Worm (Caenorhabditis elegans): ENCODE measurements around the gene F11G11.4.

F11G11.4 gene

ce11 chrII:4851594-4852106 lies 8.7 kb upstream of the F11G11.4 start, which contains the start of gene dnj-9 (continued):
- TF ChIP-seq C17E4.6 (GFP tag; IDR thresholded peaks at IDR 0.05) (peak; percentile 88), egl-18 (GFP tag; IDR thresholded peaks at IDR 0.05) (peak; percentile 72; the same call in 1 of the 2 replicates), ztf-22 (GFP tag; optimal IDR thresholded peaks at IDR 0.05) (no peak), mes-4 (tag; optimal IDR thresholded peaks at IDR 0.05) (peak; percentile 34), rcor-1 (GFP tag; IDR thresholded peaks at IDR 0.05) (peak; percentile 94), hlh-12 (tag; optimal IDR thresholded peaks at IDR 0.05) (no peak), dpl-1 (GFP tag; optimal IDR thresholded peaks at IDR 0.05) (peak; percentile 97), ztf-25 (GFP tag; IDR thresholded peaks at IDR 0.05) (0 out of 2 replicates have a peak, but pooled peaks have one; percentile 41), bed-1 (GFP tag; IDR thresholded peaks at IDR 0.05) (no peak), F52B5.7 (tag; optimal IDR thresholded peaks at IDR 0.05) (no peak), hmg-20 (GFP tag; IDR thresholded peaks at IDR 0.05) (peak; percentile 85), nhr-179 (tag; optimal IDR thresholded peaks at IDR 0.05) (no peak), lsy-27 (tag; optimal IDR thresholded peaks at IDR 0.05; ENCODE audit: borderline replicate concordance, insufficient read depth) (no peak), nfya-2 (GFP tag; IDR thresholded peaks at IDR 0.05) (no peak), Y67H2A.10 (GFP tag; conservative IDR thresholded peaks at IDR 0.05) (peak; percentile 37; the same call in 1 of the 2 replicates), him-1 (tag; optimal IDR thresholded peaks at IDR 0.05) (peak; percentile 81), xnd-1 (tag; optimal IDR thresholded peaks at IDR 0.05) (peak; percentile 83), die-1 (tag; optimal IDR thresholded peaks at IDR 0.05) (peak; percentile 53), hsf-1 (GFP tag; IDR thresholded peaks at IDR 0.05) (peak; percentile 88), lir-1 (GFP tag; conservative IDR thresholded peaks at IDR 0.05) (peak; percentile 78), ceh-27 (GFP tag; optimal IDR thresholded peaks at IDR 0.05) (peak; percentile 83), athp-1 (tag; optimal IDR thresholded peaks at IDR 0.05) (peak; percentile 66), F39B2.1 (GFP tag; IDR thresholded peaks at IDR 0.05) (peak; percentile 75), unc-62 (GFP tag; optimal IDR thresholded peaks at IDR 0.05) (no peak), fkh-3 (tag; optimal IDR thresholded peaks at IDR 0.05) (no peak), madf-10 (tag; optimal IDR thresholded peaks at IDR 0.05) (peak; percentile 71), lag-1 (GFP tag; IDR thresholded peaks at IDR 0.05) (no peak), ceh-58 (GFP tag; IDR thresholded peaks at IDR 0.05) (no peak), egl-44 (GFP tag; IDR thresholded peaks at IDR 0.05) (peak; percentile 82; the same call in 1 of the 2 replicates), nhr-80 (tag; optimal IDR thresholded peaks at IDR 0.05) (peak; percentile 64), T07F8.4 (tag; optimal IDR thresholded peaks at IDR 0.05) (peak; percentile 41), aptf-2 (GFP tag; conservative IDR thresholded peaks at IDR 0.05) (no peak), Y53G8AR.9 (GFP tag; conservative IDR thresholded peaks at IDR 0.05) (peak; percentile 98), ztf-6 (GFP tag; IDR thresholded peaks at IDR 0.05) (no peak), ccch-3 (GFP tag; optimal IDR thresholded peaks at IDR 0.05) (no peak), hmg-1.2 (GFP tag; IDR thresholded peaks at IDR 0.05) (peak; percentile 73), let-607 (tag; optimal IDR thresholded peaks at IDR 0.05) (peak; percentile 41 to 82), nhr-27 (tag; optimal IDR thresholded peaks at IDR 0.05) (peak; percentile 41), Y53F4B.3 (GFP tag; IDR thresholded peaks at IDR 0.05) (no peak), tlf-1 (GFP tag; optimal IDR thresholded peaks at IDR 0.05) (peak; percentile 93), T26A5.8 (tag; optimal IDR thresholded peaks at IDR 0.05) (no peak), K12H6.12 (tag; optimal IDR thresholded peaks at IDR 0.05) (peak; percentile 71), chd-7 (tag; optimal IDR thresholded peaks at IDR 0.05) (peak; percentile 81), attf-3 (GFP tag; conservative IDR thresholded peaks at IDR 0.05) (peak; percentile 68), snpc-4 (GFP tag; optimal IDR thresholded peaks at IDR 0.05) (peak; percentile 74), snpc-4 (tag; optimal IDR thresholded peaks at IDR 0.05) (peak in 3 of 4 experiments; percentile 82 to 86 (median 84)), pha-4 (tag; optimal IDR thresholded peaks at IDR 0.05) (peak; percentile 94), ceh-91 (GFP tag; IDR thresholded peaks at IDR 0.05) (peak; percentile 69), B0035.1 (tag; optimal IDR thresholded peaks at IDR 0.05) (peak; percentile 78)
